Worm (Caenorhabditis elegans) whole organism, L4 larva: ENCODE measurements around the gene Y97E10AR.3.

Source experiments
- Y105C5A.15 ChIP-seq: fragments of 200-800 bp; sonication (Bioruptor generic); IDR thresholded peaks from 2 replicates; pipeline ENCODE4 v1.3.6; 2022; ENCODE audit warnings: missing genetic modification characterization, missing compliant biosample characterization
- ZK546.5 ChIP-seq, 2 experiments: sonication (generic microtip); optimal IDR thresholded peaks; 2 replicates each; lab custom pipeline; 2017; ENCODE audit warnings: missing biosample characterization in 2 of 2, missing genetic modification characterization in 2 of 2
- cey-2 ChIP-seq: sonication (generic microtip); optimal IDR thresholded peaks from 3 replicates; lab custom pipeline; 2017; ENCODE audit warnings: missing genetic modification characterization, mild to moderate bottlenecking, missing compliant biosample characterization, antibody characterized with exemption, borderline replicate concordance; ENCODE audit not compliant: insufficient read depth
- fos-1 ChIP-seq: fragments of 150-350 bp; optimal IDR thresholded peaks from 2 replicates; lab custom pipeline; 2014; ENCODE audit warnings: missing biosample characterization, missing genetic modification characterization
- lin-39 ChIP-seq: fragments of 150-350 bp; optimal IDR thresholded peaks from 2 replicates; lab custom pipeline; 2014; ENCODE audit warnings: missing biosample characterization, missing genetic modification reagents, missing genetic modification characterization
- unc-130 ChIP-seq: sonication (generic microtip); optimal IDR thresholded peaks from 2 replicates; lab custom pipeline; 2016; ENCODE audit warnings: missing genetic modification reagents, missing genetic modification characterization, missing compliant biosample characterization
- zag-1 ChIP-seq: fragments of 150-350 bp; optimal IDR thresholded peaks from 2 replicates; lab custom pipeline; 2014; ENCODE audit warnings: missing biosample characterization, missing genetic modification characterization
- zip-11 ChIP-seq: fragments of 200-800 bp; sonication (Bioruptor generic); IDR thresholded peaks from 2 replicates; pipeline ENCODE4 v1.3.6; 2022; ENCODE audit warnings: missing genetic modification characterization, missing compliant biosample characterization

DNA sequence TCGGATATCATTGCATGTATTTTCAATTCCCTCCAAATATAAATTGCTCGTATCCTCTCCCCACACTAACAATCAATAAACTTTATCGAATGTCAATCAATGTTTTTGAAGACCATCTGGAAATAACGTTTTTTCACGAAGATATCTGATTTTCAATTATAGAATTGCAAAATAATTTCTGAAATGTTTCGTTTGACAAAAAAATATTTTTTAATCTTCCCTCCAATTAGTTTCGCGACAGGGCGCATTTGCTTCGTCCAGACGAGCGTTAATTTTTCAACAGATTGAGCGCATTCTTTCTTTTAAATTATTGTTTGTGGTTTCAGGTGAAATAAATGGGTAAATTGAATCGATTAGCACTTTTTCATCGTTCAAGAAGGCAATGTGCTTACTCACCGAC lies 23.8 kb upstream of the Y97E10AR.3 start, which contains the start of gene vars-1:
- TF ChIP-seq Y105C5A.15 (GFP tag; lab: Robert Waterston, UW) = no peak
- TF ChIP-seq zag-1 (tag; lab: Kevin White, UChicago) = no peak
- TF ChIP-seq ZK546.5 (tag; optimal IDR thresholded peaks at IDR 0.05; lab: Kevin White, UChicago) = no peak
- TF ChIP-seq lin-39 (tag; lab: Kevin White, UChicago) = no peak
- TF ChIP-seq zip-11 (GFP tag; lab: Robert Waterston, UW) = no peak
- no peak for TF ChIP-seq fos-1 (tag; lab: Kevin White, UChicago)
- no peak for TF ChIP-seq unc-130
- no peak for TF ChIP-seq cey-2 (tag; lab: Kevin White, UChicago)
